Worm (Caenorhabditis elegans): Measurements from ENCODE around the gene str-99.

The str-99 gene

ce11 chrV:16201730-16202129, 43.4 kb upstream of the str-99 start, which contains the start of gene F11A5.17 (continued):
- TF ChIP-seq grh-1 (GFP tag; IDR thresholded peaks at IDR 0.05) = no peak

- TF ChIP-seq nhr-85 (tag) (no peak), elt-2 (tag; optimal IDR thresholded peaks at IDR 0.05) (no peak), Y116A8C.19 (tag; optimal IDR thresholded peaks at IDR 0.05; ENCODE audit: borderline replicate concordance) (no peak), hpl-2 (GFP tag; optimal IDR thresholded peaks at IDR 0.05) (no peak), ceh-88 (GFP tag; IDR thresholded peaks at IDR 0.05) (no peak), ceh-90 (tag; optimal IDR thresholded peaks at IDR 0.05) (no peak), grh-1 (GFP tag; IDR thresholded peaks at IDR 0.05) (no peak), lir-3 (tag; optimal IDR thresholded peaks at IDR 0.05; ENCODE audit: poor library complexity) (no peak)
Observed at ce11 chrV:16198016-16198415, 39.7 kb upstream of the str-99 start, which contains the start of gene F11A5.5. F11A5.5 (plus strand) TSS chrV:16198316.

ce11 chrV:16195379-16195778, 37.1 kb upstream of the str-99 start, which contains the start of gene rabr-3:
rabr-3 (plus strand) TSS chrV:16195679.
- TF ChIP-seq unc-130 (tag; optimal IDR thresholded peaks at IDR 0.05) = no peak
- TF ChIP-seq nhr-84 (tag; optimal IDR thresholded peaks at IDR 0.05) = no peak
- TF ChIP-seq pqm-1 (tag; optimal IDR thresholded peaks at IDR 0.05) = no peak
- TF ChIP-seq egl-13 (tag; optimal IDR thresholded peaks at IDR 0.05) = no peak
- TF ChIP-seq nhr-28 (tag; optimal IDR thresholded peaks at IDR 0.05) = no peak
- no peak for TF ChIP-seq lin-15B (tag; optimal IDR thresholded peaks at IDR 0.05)
- no peak for TF ChIP-seq nhr-71 (tag; optimal IDR thresholded peaks at IDR 0.05)
- no peak for TF ChIP-seq snpc-4 (tag; optimal IDR thresholded peaks at IDR 0.05)
- no peak for TF ChIP-seq pag-3 (tag; optimal IDR thresholded peaks at IDR 0.05; ENCODE audit: borderline replicate concordance, insufficient read depth)
- TF ChIP-seq nhr-237 (tag; optimal IDR thresholded peaks at IDR 0.05) = no peak
- no peak for TF ChIP-seq F16B12.6 (tag; optimal IDR thresholded peaks at IDR 0.05)
- no peak for TF ChIP-seq ztf-4 (tag; optimal IDR thresholded peaks at IDR 0.05)
- TF ChIP-seq egl-27 (tag; optimal IDR thresholded peaks at IDR 0.05) = no peak
- no peak for TF ChIP-seq elt-3 (tag; optimal IDR thresholded peaks at IDR 0.05)
- TF ChIP-seq tbx-2 (tag; optimal IDR thresholded peaks at IDR 0.05) = no peak
- no peak for TF ChIP-seq ama-1 (optimal IDR thresholded peaks at IDR 0.05)
- no peak for TF ChIP-seq zip-4 (GFP tag; optimal IDR thresholded peaks at IDR 0.05)
- no peak for TF ChIP-seq isw-1 (GFP tag; IDR thresholded peaks at IDR 0.05)
- TF ChIP-seq nhr-19 (GFP tag; conservative IDR thresholded peaks at IDR 0.05) = no peak

- TF ChIP-seq elt-3 (tag; optimal IDR thresholded peaks at IDR 0.05) (peak in 1 of 6 experiments; percentile 20), nhr-77 (tag; optimal IDR thresholded peaks at IDR 0.05) (no peak), blmp-1 (tag; optimal IDR thresholded peaks at IDR 0.05) (peak; percentile 46)
Observed at ce11 chrV:16194639-16195038, 36.3 kb upstream of the str-99 start, which contains the start of gene rabr-4. rabr-4 (plus strand) TSS chrV:16194939.

ce11 chrV:16192114-16192513, 33.8 kb upstream of the str-99 start, which contains the start of gene srh-279:
srh-279 (plus strand) TSS chrV:16192414.
- TF ChIP-seq ceh-88 (GFP tag; IDR thresholded peaks at IDR 0.05) (no peak), rnt-1 (tag; optimal IDR thresholded peaks at IDR 0.05) (no peak), xbp-1 (tag; optimal IDR thresholded peaks at IDR 0.05) (no peak), nhr-12 (tag; optimal IDR thresholded peaks at IDR 0.05) (no peak), pqm-1 (tag; optimal IDR thresholded peaks at IDR 0.05) (no peak), ama-1 (optimal IDR thresholded peaks at IDR 0.05) (no peak), hpl-2 (GFP tag; optimal IDR thresholded peaks at IDR 0.05) (no peak), lin-14 (GFP tag; optimal IDR thresholded peaks at IDR 0.05) (no peak), ets-5 (GFP tag; IDR thresholded peaks at IDR 0.05) (no peak), lin-15B (tag; optimal IDR thresholded peaks at IDR 0.05) (no peak), C16A3.4 (tag; optimal IDR thresholded peaks at IDR 0.05) (no peak), tbx-2 (tag; optimal IDR thresholded peaks at IDR 0.05) (no peak), nhr-77 (tag; optimal IDR thresholded peaks at IDR 0.05) (no peak)

Measured in whole organism, L1 larva.